Fruit fly (Drosophila melanogaster) whole organism, pupa: ENCODE measurements around the gene IRSp53.

ENCODE experiments used
- CG13204 ChIP-seq: fragments of 200-800 bp; sonication (Bioruptor generic); optimal IDR thresholded peaks from 2 replicates; lab custom pipeline; 2018; ENCODE audit warnings: missing biosample characterization, mild to moderate bottlenecking, missing genetic modification characterization, moderate library complexity
- CG32121 ChIP-seq: fragments of 200-800 bp; sonication (Bioruptor generic); IDR thresholded peaks from 2 replicates; pipeline ENCODE4 v1.3.6; 2022; ENCODE audit warnings: missing biosample characterization, missing genetic modification characterization

dm6 chr3L:11096195-11096908 is 39.5 kb upstream of the IRSp53 start, which contains the start of the genes CG46439, Iyd and CG33947:
- TF ChIP-seq CG32121 (GFP tag; lab: Robert Waterston, UW): peak; percentile 69
- peak; percentile 13 for TF ChIP-seq CG13204 (GFP tag; lab: Kevin White, UChicago)
